Worm (Caenorhabditis elegans) whole organism, late embryonic: ENCODE measurements around the gene F01D5.6.

Experiments
- C38D4.7 ChIP-seq: fragments of 200-800 bp; sonication (Bioruptor generic); optimal IDR thresholded peaks from 2 replicates; lab custom pipeline; 2018; ENCODE audit warnings: mild to moderate bottlenecking, missing genetic modification characterization, moderate library complexity, missing compliant biosample characterization
- F13H6.1 ChIP-seq: sonication (generic microtip); optimal IDR thresholded peaks from 2 replicates; lab custom pipeline; 2016; ENCODE audit warnings: missing genetic modification characterization, missing compliant biosample characterization
- K09A11.1 ChIP-seq: sonication (generic microtip); optimal IDR thresholded peaks from 2 replicates; lab custom pipeline; 2017; ENCODE audit warnings: antibody characterized with exemption, mild to moderate bottlenecking, missing genetic modification characterization, missing compliant biosample characterization; ENCODE audit not compliant: insufficient read depth
- T23F11.4 ChIP-seq: fragments of 200-800 bp; sonication (Bioruptor generic); optimal IDR thresholded peaks from 2 replicates; lab custom pipeline; 2018; ENCODE audit warnings: mild to moderate bottlenecking, missing genetic modification characterization, missing compliant biosample characterization
- Y22D7AL.16 ChIP-seq: sonication (generic microtip); optimal IDR thresholded peaks from 2 replicates; lab custom pipeline; 2016; ENCODE audit warnings: missing genetic modification characterization, missing compliant biosample characterization
- ahr-1 ChIP-seq: sonication (generic microtip); optimal IDR thresholded peaks from 2 replicates; lab custom pipeline; 2016; ENCODE audit warnings: missing genetic modification characterization, missing compliant biosample characterization
- ama-1 ChIP-seq: fragments of 150-350 bp; optimal IDR thresholded peaks from 2 replicates; lab custom pipeline; 2014
- ceh-14 ChIP-seq: sonication (generic microtip); optimal IDR thresholded peaks from 2 replicates; lab custom pipeline; 2016; ENCODE audit warnings: missing genotype, missing genetic modification characterization, missing compliant biosample characterization
- ceh-18 ChIP-seq: sonication (generic microtip); optimal IDR thresholded peaks from 2 replicates; lab custom pipeline; 2016; ENCODE audit warnings: missing genetic modification characterization, missing compliant biosample characterization
- ceh-19 ChIP-seq: fragments of 200-800 bp; sonication (Bioruptor generic); optimal IDR thresholded peaks from 2 replicates; lab custom pipeline; 2018; ENCODE audit warnings: mild to moderate bottlenecking, missing genetic modification characterization, missing compliant biosample characterization
- ceh-22 ChIP-seq: sonication (generic microtip); optimal IDR thresholded peaks from 2 replicates; lab custom pipeline; 2017; ENCODE audit warnings: missing biosample characterization, missing genetic modification characterization
- ceh-24 ChIP-seq: sonication (generic microtip); optimal IDR thresholded peaks from 2 replicates; lab custom pipeline; 2016; ENCODE audit warnings: mild to moderate bottlenecking, missing genetic modification characterization, missing compliant biosample characterization
- ceh-30 ChIP-seq: fragments of 150-350 bp; optimal IDR thresholded peaks from 2 replicates; lab custom pipeline; 2014; ENCODE audit warnings: missing biosample characterization, missing genetic modification characterization
- ceh-31 ChIP-seq: sonication (generic microtip); optimal IDR thresholded peaks from 2 replicates; lab custom pipeline; 2016; ENCODE audit warnings: missing genetic modification characterization, missing compliant biosample characterization
- ceh-45 ChIP-seq: fragments of 200-800 bp; sonication (Bioruptor generic); IDR thresholded peaks from 2 replicates; pipeline ENCODE4 v1.3.6; 2022; ENCODE audit warnings: missing genetic modification reagents, missing genetic modification characterization, missing compliant biosample characterization
- ceh-48 ChIP-seq: sonication (generic microtip); optimal IDR thresholded peaks from 2 replicates; lab custom pipeline; 2016; ENCODE audit warnings: missing genetic modification characterization, inconsistent platforms, missing compliant biosample characterization
- ceh-6 ChIP-seq: fragments of 200-800 bp; sonication (Bioruptor generic); optimal IDR thresholded peaks from 2 replicates; lab custom pipeline; 2018; ENCODE audit warnings: mild to moderate bottlenecking, missing genetic modification characterization, missing compliant biosample characterization
- dve-1 ChIP-seq: sonication (generic microtip); optimal IDR thresholded peaks from 2 replicates; lab custom pipeline; 2017; ENCODE audit warnings: antibody characterized with exemption, mild to moderate bottlenecking, missing genetic modification characterization, missing compliant biosample characterization
- ets-4 ChIP-seq: sonication (generic microtip); optimal IDR thresholded peaks from 2 replicates; lab custom pipeline; 2016; ENCODE audit warnings: missing genetic modification characterization, missing compliant biosample characterization
- fkh-10 ChIP-seq: fragments of 150-350 bp; optimal IDR thresholded peaks from 2 replicates; lab custom pipeline; 2014; ENCODE audit warnings: missing biosample characterization, missing genetic modification reagents, missing genetic modification characterization
- fkh-6 ChIP-seq: sonication (generic microtip); optimal IDR thresholded peaks from 2 replicates; lab custom pipeline; 2016; ENCODE audit warnings: missing genetic modification characterization, missing compliant biosample characterization
- hlh-30 ChIP-seq: sonication (generic microtip); optimal IDR thresholded peaks from 2 replicates; lab custom pipeline; 2017; ENCODE audit warnings: antibody characterized with exemption, missing genetic modification characterization, missing compliant biosample characterization; ENCODE audit not compliant: insufficient read depth
- hlh-8 ChIP-seq: sonication (generic microtip); optimal IDR thresholded peaks from 2 replicates; lab custom pipeline; 2016; ENCODE audit warnings: missing genotype, missing genetic modification characterization, missing compliant biosample characterization
- lim-6 ChIP-seq: sonication (generic microtip); optimal IDR thresholded peaks from 2 replicates; lab custom pipeline; 2016; ENCODE audit warnings: missing genetic modification characterization, missing compliant biosample characterization
- madf-2 ChIP-seq: sonication (generic microtip); optimal IDR thresholded peaks from 2 replicates; lab custom pipeline; 2017; ENCODE audit warnings: missing genetic modification characterization, missing compliant biosample characterization
- mec-3 ChIP-seq: sonication (generic microtip); optimal IDR thresholded peaks from 2 replicates; lab custom pipeline; 2016; ENCODE audit warnings: borderline replicate concordance, missing genetic modification characterization, missing compliant biosample characterization
- nfya-1 ChIP-seq: sonication (generic microtip); optimal IDR thresholded peaks from 2 replicates; lab custom pipeline; 2017; ENCODE audit warnings: missing genetic modification characterization, mild to moderate bottlenecking, missing compliant biosample characterization, antibody characterized with exemption, moderate library complexity
- nhr-11 ChIP-seq: fragments of 150-350 bp; optimal IDR thresholded peaks from 2 replicates; lab custom pipeline; 2014; ENCODE audit warnings: missing biosample characterization, missing genetic modification characterization
- nhr-232 ChIP-seq: sonication (generic microtip); optimal IDR thresholded peaks from 2 replicates; lab custom pipeline; 2016; ENCODE audit warnings: missing genetic modification characterization, missing compliant biosample characterization
- pag-3 ChIP-seq: sonication (generic microtip); optimal IDR thresholded peaks from 2 replicates; lab custom pipeline; 2016; ENCODE audit warnings: missing compliant biosample characterization, missing genetic modification characterization, borderline replicate concordance
- pax-1 ChIP-seq: fragments of 150-350 bp; optimal IDR thresholded peaks from 2 replicates; lab custom pipeline; 2014; ENCODE audit warnings: missing biosample characterization, missing genetic modification characterization
- pha-2 ChIP-seq: sonication (generic microtip); optimal IDR thresholded peaks from 2 replicates; lab custom pipeline; 2017; ENCODE audit warnings: mild to moderate bottlenecking, missing genetic modification characterization, missing compliant biosample characterization
- pha-4 ChIP-seq: fragments of 150-350 bp; optimal IDR thresholded peaks from 2 replicates; lab custom pipeline; 2018; ENCODE audit warnings: missing biosample characterization, missing genetic modification reagents, missing genetic modification characterization
- pqm-1 ChIP-seq: sonication (generic microtip); optimal IDR thresholded peaks from 2 replicates; lab custom pipeline; 2016; ENCODE audit warnings: missing genetic modification characterization, missing compliant biosample characterization
- ref-2 ChIP-seq: sonication (generic microtip); optimal IDR thresholded peaks from 2 replicates; lab custom pipeline; 2016; ENCODE audit warnings: missing genetic modification characterization, missing compliant biosample characterization
- rnt-1 ChIP-seq: sonication (generic microtip); optimal IDR thresholded peaks from 2 replicates; lab custom pipeline; 2016; ENCODE audit warnings: missing genetic modification characterization, missing compliant biosample characterization
- sox-2 ChIP-seq: fragments of 200-800 bp; sonication (Bioruptor generic); IDR thresholded peaks from 2 replicates; pipeline ENCODE4 v1.3.6; 2022; ENCODE audit warnings: missing genetic modification reagents, missing genetic modification characterization, missing compliant biosample characterization
- tbx-2 ChIP-seq: sonication (generic microtip); optimal IDR thresholded peaks from 2 replicates; lab custom pipeline; 2016; ENCODE audit warnings: missing genetic modification characterization, missing compliant biosample characterization
- unc-3 ChIP-seq, 2 experiments: fragments of 200-800 bp in 1 of 2; sonication (Bioruptor generic) in 1 of 2; sonication (generic microtip) in 1 of 2; conservative IDR thresholded peaks in 1 of 2; optimal IDR thresholded peaks in 1 of 2; 2 replicates each; pipeline versions ENCODE4 v1.3.6 to Lab custom; 2016 to 2022; ENCODE audit warnings: missing compliant biosample characterization in 2 of 2, missing genetic modification characterization in 2 of 2, missing genetic modification reagents in 1 of 2
- unc-42 ChIP-seq: sonication (generic microtip); optimal IDR thresholded peaks from 2 replicates; lab custom pipeline; 2016; ENCODE audit warnings: missing genotype, missing genetic modification characterization, missing compliant biosample characterization
- unc-55 ChIP-seq: sonication (generic microtip); optimal IDR thresholded peaks from 2 replicates; lab custom pipeline; 2017; ENCODE audit warnings: missing biosample characterization, missing genetic modification reagents, missing genetic modification characterization
- unc-86 ChIP-seq: sonication (generic microtip); optimal IDR thresholded peaks from 2 replicates; lab custom pipeline; 2016; ENCODE audit warnings: missing genetic modification characterization, missing compliant biosample characterization
- zip-5 ChIP-seq: sonication (generic microtip); optimal IDR thresholded peaks from 2 replicates; lab custom pipeline; 2016; ENCODE audit warnings: missing genetic modification characterization, missing compliant biosample characterization
- ztf-16 ChIP-seq: sonication (generic microtip); optimal IDR thresholded peaks from 2 replicates; lab custom pipeline; 2017; ENCODE audit warnings: missing genetic modification characterization, missing compliant biosample characterization

The F01D5.6 gene

ce11 chrII:14040204-14040842, 34.0 kb downstream of the F01D5.6 start (continued):
- TF ChIP-seq rnt-1 (tag; lab: Kevin White, UChicago) = peak; percentile 67
- no peak for TF ChIP-seq zip-5 (tag; lab: Kevin White, UChicago)
- TF ChIP-seq fkh-6 = no peak
- peak; percentile 83 for TF ChIP-seq ceh-31 (tag; lab: Kevin White, UChicago)
- TF ChIP-seq nfya-1 (tag; lab: Kevin White, UChicago) = peak; percentile 62
- peak; percentile 76 for TF ChIP-seq unc-55
- no peak for TF ChIP-seq ref-2 (tag; lab: Kevin White, UChicago)
- no peak for TF ChIP-seq unc-86 (tag; lab: Kevin White, UChicago)
- no peak for TF ChIP-seq dve-1 (tag; lab: Kevin White, UChicago)
- no peak for TF ChIP-seq C38D4.7
- TF ChIP-seq ets-4 (tag; lab: Kevin White, UChicago) = peak; percentile 12
- no peak for TF ChIP-seq K09A11.1 (tag; lab: Kevin White, UChicago)
- TF ChIP-seq ceh-30 = no peak
- no peak for TF ChIP-seq ahr-1
- TF ChIP-seq mec-3 (tag; lab: Kevin White, UChicago) = no peak
- TF ChIP-seq tbx-2 (tag; lab: Kevin White, UChicago) = peak; percentile 53
- TF ChIP-seq fkh-10 (GFP tag; lab: Kevin White, UChicago) = no peak
- peak; percentile 20 for TF ChIP-seq lim-6 (tag; lab: Kevin White, UChicago)
- no peak for TF ChIP-seq ceh-22 (tag; lab: Kevin White, UChicago)
- no peak for TF ChIP-seq ceh-45 (GFP tag; lab: Robert Waterston, UW)
- no peak for TF ChIP-seq hlh-8 (tag; lab: Kevin White, UChicago)
- TF ChIP-seq F13H6.1 (tag; lab: Kevin White, UChicago) = peak; percentile 76
- peak; percentile 97 for TF ChIP-seq ceh-18 (tag; lab: Kevin White, UChicago)
- peak; percentile 48 for TF ChIP-seq hlh-30 (tag; lab: Kevin White, UChicago)
- TF ChIP-seq ceh-48 (tag; lab: Kevin White, UChicago) = no peak
- peak; percentile 78 for TF ChIP-seq unc-42 (tag; lab: Kevin White, UChicago)
- TF ChIP-seq ceh-14 (tag; lab: Kevin White, UChicago) = peak; percentile 36
- no peak for TF ChIP-seq ceh-24 (tag; lab: Kevin White, UChicago)
- no peak for TF ChIP-seq sox-2 (GFP tag; lab: Robert Waterston, UW)
- TF ChIP-seq pax-1 (tag; lab: Kevin White, UChicago) = no peak
- no peak for TF ChIP-seq T23F11.4 (GFP tag; lab: Kevin White, UChicago)
- no peak for TF ChIP-seq ceh-19 (GFP tag; lab: Kevin White, UChicago)
- no peak for TF ChIP-seq ama-1 (lab: Kevin White, UChicago)
- no peak for TF ChIP-seq pag-3 (tag; lab: Kevin White, UChicago)
- TF ChIP-seq madf-2 (tag; lab: Kevin White, UChicago) = no peak
- no peak for TF ChIP-seq Y22D7AL.16
- no peak for TF ChIP-seq nhr-11
- peak; percentile 92 for TF ChIP-seq pqm-1 (tag; lab: Kevin White, UChicago)
- TF ChIP-seq ztf-16 (tag; lab: Kevin White, UChicago) = no peak
- TF ChIP-seq ceh-6 (GFP tag; lab: Kevin White, UChicago) = no peak
- TF ChIP-seq pha-2 (tag; lab: Kevin White, UChicago) = no peak
- TF ChIP-seq nhr-232 (tag; lab: Kevin White, UChicago) = no peak
- no peak for TF ChIP-seq unc-3 (GFP tag; conservative IDR thresholded peaks at IDR 0.05; lab: Robert Waterston, UW)
- TF ChIP-seq unc-3 (tag; optimal IDR thresholded peaks at IDR 0.05; lab: Kevin White, UChicago) = no peak
- no peak for TF ChIP-seq pha-4 (tag; lab: Kevin White, UChicago)
- TF ChIP-seq, all 69 proteins: peak for 19
